Worm (Caenorhabditis elegans) whole organism, midembryonic: ENCODE measurements around the gene Y46D2A.2.

Source experiments
- T22C8.4 ChIP-seq: fragments of 200-800 bp; sonication (Bioruptor generic); IDR thresholded peaks from 2 replicates; pipeline ENCODE4 v1.3.6; 2022; ENCODE audit warnings: missing genetic modification characterization, missing compliant biosample characterization
- cog-1 ChIP-seq: sonication (generic microtip); optimal IDR thresholded peaks from 2 replicates; lab custom pipeline; 2016; ENCODE audit warnings: missing genetic modification characterization, missing compliant biosample characterization
- flt-1 ChIP-seq: fragments of 200-800 bp; sonication (Bioruptor generic); IDR thresholded peaks from 2 replicates; pipeline ENCODE4 v1.3.6; 2022; ENCODE audit warnings: missing genetic modification characterization, missing compliant biosample characterization
- klf-2 ChIP-seq: fragments of 200-800 bp; sonication (Bioruptor generic); conservative IDR thresholded peaks from 2 replicates; pipeline ENCODE4 v1.3.6; 2022; ENCODE audit warnings: missing genetic modification reagents, missing genetic modification characterization, missing compliant biosample characterization
- med-1 ChIP-seq: sonication (generic microtip); optimal IDR thresholded peaks from 2 replicates; lab custom pipeline; 2017; ENCODE audit warnings: missing genetic modification characterization, mild to moderate bottlenecking, missing compliant biosample characterization, antibody characterized with exemption, missing genetic modification reagents; ENCODE audit not compliant: insufficient read depth
- ref-1 ChIP-seq: fragments of 200-800 bp; sonication (Bioruptor generic); conservative IDR thresholded peaks from 2 replicates; pipeline ENCODE4 v1.3.6; 2022; ENCODE audit warnings: missing genetic modification reagents, missing genetic modification characterization, missing compliant biosample characterization
- tab-1 ChIP-seq: fragments of 200-800 bp; sonication (Bioruptor generic); IDR thresholded peaks from 2 replicates; pipeline ENCODE4 v1.3.6; 2022; ENCODE audit warnings: missing genetic modification characterization, missing compliant biosample characterization
- ztf-23 ChIP-seq: fragments of 200-800 bp; sonication (Bioruptor generic); IDR thresholded peaks from 2 replicates; pipeline ENCODE4 v1.3.6; 2022; ENCODE audit warnings: missing genetic modification reagents, missing genetic modification characterization, missing compliant biosample characterization
- ztf-29 ChIP-seq: fragments of 200-800 bp; sonication (Bioruptor generic); IDR thresholded peaks from 2 replicates; pipeline ENCODE4 v1.3.6; 2022; ENCODE audit warnings: missing genetic modification reagents, missing genetic modification characterization, missing compliant biosample characterization

Gene Y46D2A.2

DNA sequence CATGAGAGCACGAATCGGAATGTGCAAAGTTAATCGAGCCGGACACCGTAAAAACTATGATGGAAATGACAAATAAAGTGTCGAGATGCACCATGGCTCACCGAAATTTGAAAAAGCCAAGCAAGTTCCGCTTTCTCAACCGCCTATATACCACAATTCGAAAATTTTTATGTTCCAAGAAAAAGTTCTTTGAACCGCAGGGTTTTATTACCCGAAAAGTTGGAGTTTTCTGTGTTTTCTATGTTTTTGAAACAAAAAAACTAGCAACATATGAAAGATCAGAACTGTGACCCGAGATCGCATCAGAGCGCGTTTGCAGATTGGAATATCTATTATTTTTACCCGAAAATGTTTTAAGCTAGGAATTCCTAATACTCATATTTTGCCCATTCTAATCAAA, 4.0 kb upstream of the Y46D2A.2 start, which contains the start of gene Y46D2A.3:
Gene Y46D2A.3 (minus strand): TSS at position 101 of the 400 bp plus-strand sequence.
- TF ChIP-seq tab-1 (GFP tag; lab: Robert Waterston, UW) (no peak), med-1 (GFP tag; lab: Kevin White, UChicago) (no peak), flt-1 (GFP tag; lab: Robert Waterston, UW) (no peak), ref-1 (GFP tag; lab: Robert Waterston, UW) (no peak), ztf-23 (GFP tag; lab: Robert Waterston, UW) (no peak), ztf-29 (GFP tag; lab: Robert Waterston, UW) (no peak), T22C8.4 (no peak), cog-1 (tag; lab: Kevin White, UChicago) (no peak), klf-2 (GFP tag; lab: Robert Waterston, UW) (no peak)

DNA sequence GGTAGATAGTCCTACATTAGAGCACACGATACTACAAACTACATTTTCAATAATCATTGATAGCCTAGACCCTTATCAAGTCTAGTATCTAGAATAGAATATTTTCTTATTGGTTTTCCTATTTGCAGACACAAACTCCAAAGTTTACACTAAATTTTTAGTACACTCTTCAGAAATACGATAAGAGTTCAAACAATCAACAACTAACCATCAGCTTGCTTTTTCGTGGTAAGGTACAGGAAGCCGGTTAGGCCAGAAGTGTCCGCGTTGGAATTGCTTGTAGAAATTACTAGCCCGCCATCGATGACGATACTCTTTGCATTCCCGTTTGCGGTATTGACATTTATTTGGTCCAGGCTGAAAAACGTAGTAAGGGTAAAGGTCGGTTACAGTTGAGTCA, 822 bp downstream of the Y46D2A.2 start, which contains the start of gene Y46D2A.1:
Gene Y46D2A.1 (plus strand): TSS at position 301 of the 400 bp plus-strand sequence.
- TF ChIP-seq med-1 (GFP tag; lab: Kevin White, UChicago) (no peak), cog-1 (tag; lab: Kevin White, UChicago) (no peak), ztf-23 (GFP tag; lab: Robert Waterston, UW) (no peak), ztf-29 (GFP tag; lab: Robert Waterston, UW) (no peak), flt-1 (GFP tag; lab: Robert Waterston, UW) (no peak), klf-2 (GFP tag; lab: Robert Waterston, UW) (no peak), T22C8.4 (no peak), tab-1 (GFP tag; lab: Robert Waterston, UW) (no peak), ref-1 (GFP tag; lab: Robert Waterston, UW) (no peak)

- TF ChIP-seq ztf-23 (GFP tag; lab: Robert Waterston, UW) (no peak), flt-1 (GFP tag; lab: Robert Waterston, UW) (no peak), klf-2 (GFP tag; lab: Robert Waterston, UW) (no peak), cog-1 (tag; lab: Kevin White, UChicago) (no peak), ref-1 (GFP tag; lab: Robert Waterston, UW) (no peak), T22C8.4 (no peak), tab-1 (GFP tag; lab: Robert Waterston, UW) (no peak), ztf-29 (GFP tag; lab: Robert Waterston, UW) (no peak), med-1 (GFP tag; lab: Kevin White, UChicago) (no peak)
Measured at ce11 chrII:3318839-3319238, 4.2 kb downstream of the Y46D2A.2 start.

DNA sequence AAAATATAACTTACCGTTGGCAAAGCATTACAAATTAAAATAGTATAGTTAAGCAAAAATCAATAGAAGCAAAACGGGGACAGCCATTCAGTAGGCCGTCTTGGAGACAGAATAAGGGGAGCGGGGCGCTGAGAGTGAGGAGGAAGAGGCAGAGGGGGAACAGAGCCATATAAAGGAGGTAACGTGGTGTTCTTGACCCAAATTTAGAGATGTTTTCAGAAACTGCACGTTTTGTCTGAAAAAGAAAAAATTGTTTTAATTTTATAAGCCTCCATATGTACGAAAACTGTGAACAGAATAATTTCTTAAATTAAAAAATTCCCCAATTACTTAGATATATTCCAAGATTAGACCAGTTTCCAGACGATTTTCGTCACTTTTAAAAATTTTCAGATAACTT, 9.6 kb downstream of the Y46D2A.2 start, which contains the start of gene F39E9.6:
Gene F39E9.6 (minus strand): TSS at position 101 of the 400 bp plus-strand sequence.
- no peak for TF ChIP-seq tab-1 (GFP tag; lab: Robert Waterston, UW)

DNA sequence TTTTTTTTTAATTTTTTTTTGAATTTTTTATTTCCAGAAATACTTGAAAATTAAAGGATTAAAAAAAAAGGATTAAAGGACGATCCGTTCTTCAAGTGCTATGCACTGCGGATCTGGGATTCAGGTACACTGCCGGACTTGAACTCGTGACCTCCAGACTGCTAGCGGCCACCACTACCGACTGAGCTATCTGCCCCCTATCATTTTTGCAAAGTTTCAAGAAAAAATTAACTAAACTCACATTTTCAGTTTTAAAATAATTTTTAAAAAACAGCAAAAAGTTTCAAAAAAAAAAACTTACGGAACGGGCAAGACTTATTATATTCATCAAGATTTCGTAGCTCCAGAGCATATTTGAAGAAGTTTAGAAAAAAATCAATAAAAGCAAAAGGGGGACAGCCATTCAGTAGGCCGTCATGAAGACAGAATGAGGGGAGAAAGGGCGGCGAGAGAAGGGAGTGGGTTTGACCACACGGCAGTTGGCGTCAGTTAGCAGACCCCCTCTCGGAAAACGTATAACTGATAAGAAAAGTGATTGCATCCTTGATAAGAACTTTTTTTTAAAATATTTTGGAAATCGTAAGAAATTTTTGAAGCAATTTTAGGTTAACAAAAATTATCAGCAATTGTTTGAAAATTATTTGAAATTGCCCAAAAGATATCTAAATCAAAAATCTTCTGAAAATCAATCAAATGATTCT, 12.0 kb downstream of the Y46D2A.2 start:
- TF ChIP-seq T22C8.4 (peak; percentile 48), ztf-29 (GFP tag; lab: Robert Waterston, UW) (no peak)

DNA sequence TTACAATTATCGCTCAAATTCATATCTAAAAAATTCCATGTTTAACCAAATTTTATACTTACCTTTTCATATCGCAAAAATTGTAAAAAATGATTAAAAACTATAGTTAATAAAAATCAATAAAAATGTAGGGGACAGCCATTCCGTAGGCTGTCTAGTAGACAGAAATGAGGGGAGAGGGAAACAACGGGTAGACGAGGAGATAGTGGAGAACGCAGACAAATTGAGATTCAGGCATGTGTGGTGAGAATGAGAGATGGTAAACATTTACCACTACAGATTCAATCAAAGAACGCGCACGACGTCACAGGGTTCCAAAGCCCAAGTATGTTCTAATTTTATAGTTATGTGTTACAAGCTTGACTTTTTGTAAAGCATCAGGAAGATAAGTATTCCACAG, 19.5 kb downstream of the Y46D2A.2 start:
- TF ChIP-seq T22C8.4 (peak; percentile 32; the same call in 1 of the 2 replicates), klf-2 (GFP tag; lab: Robert Waterston, UW) (no peak), cog-1 (tag; lab: Kevin White, UChicago) (peak; percentile 12)

DNA sequence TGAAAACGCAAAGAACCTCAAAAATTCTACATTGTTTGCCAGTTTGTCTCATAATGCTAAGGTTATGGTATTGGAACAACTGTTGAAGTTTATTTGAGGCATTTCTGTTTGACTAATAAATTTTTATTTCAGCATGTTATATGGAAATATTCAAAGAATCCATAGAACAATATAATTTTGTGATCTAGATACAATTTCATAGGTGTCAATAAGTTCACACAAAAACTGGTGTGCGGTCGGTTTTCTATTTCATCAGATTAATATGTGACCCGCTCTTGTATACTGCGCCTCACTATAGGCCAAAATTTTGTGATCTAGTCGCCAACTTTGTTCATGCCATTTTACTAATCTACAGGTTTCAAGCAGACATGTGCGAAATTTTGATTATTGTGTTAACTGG, 23.6 kb downstream of the Y46D2A.2 start, which contains the start of gene btb-22:
Gene btb-22 (plus strand): TSS at position 301 of the 400 bp plus-strand sequence.
- TF ChIP-seq ztf-23 (GFP tag; lab: Robert Waterston, UW) (no peak), klf-2 (GFP tag; lab: Robert Waterston, UW) (no peak), med-1 (GFP tag; lab: Kevin White, UChicago) (no peak), ztf-29 (GFP tag; lab: Robert Waterston, UW) (no peak), tab-1 (GFP tag; lab: Robert Waterston, UW) (no peak), cog-1 (tag; lab: Kevin White, UChicago) (no peak)

DNA sequence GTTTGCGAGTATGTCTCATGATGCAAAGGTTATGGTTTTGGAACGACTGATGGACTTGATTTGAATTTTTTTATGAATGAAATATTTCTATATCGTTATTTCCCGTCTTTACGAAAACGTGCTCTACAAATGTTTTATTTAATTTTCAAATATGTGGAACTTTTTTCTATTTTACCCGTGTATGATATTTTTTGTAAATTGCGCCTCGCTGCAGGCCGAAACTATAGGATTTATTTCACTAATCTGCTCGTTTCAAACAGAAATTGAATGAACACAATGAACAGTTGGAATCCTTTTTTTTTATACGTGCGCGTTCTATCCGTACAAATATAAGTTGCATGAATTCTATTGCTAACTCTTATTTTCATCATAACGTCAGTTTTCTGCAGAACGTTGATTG, 25.2 kb downstream of the Y46D2A.2 start, which contains the start of gene btb-18:
Gene btb-18 (plus strand): TSS at position 301 of the 400 bp plus-strand sequence.
- no peak for TF ChIP-seq flt-1 (GFP tag; lab: Robert Waterston, UW)
- no peak for TF ChIP-seq klf-2 (GFP tag; lab: Robert Waterston, UW)
- no peak for TF ChIP-seq ref-1 (GFP tag; lab: Robert Waterston, UW)
- TF ChIP-seq T22C8.4 = no peak
- no peak for TF ChIP-seq ztf-29 (GFP tag; lab: Robert Waterston, UW)
- no peak for TF ChIP-seq med-1 (GFP tag; lab: Kevin White, UChicago)
- no peak for TF ChIP-seq ztf-23 (GFP tag; lab: Robert Waterston, UW)
- TF ChIP-seq tab-1 (GFP tag; lab: Robert Waterston, UW) = no peak
- TF ChIP-seq cog-1 (tag; lab: Kevin White, UChicago) = no peak

DNA sequence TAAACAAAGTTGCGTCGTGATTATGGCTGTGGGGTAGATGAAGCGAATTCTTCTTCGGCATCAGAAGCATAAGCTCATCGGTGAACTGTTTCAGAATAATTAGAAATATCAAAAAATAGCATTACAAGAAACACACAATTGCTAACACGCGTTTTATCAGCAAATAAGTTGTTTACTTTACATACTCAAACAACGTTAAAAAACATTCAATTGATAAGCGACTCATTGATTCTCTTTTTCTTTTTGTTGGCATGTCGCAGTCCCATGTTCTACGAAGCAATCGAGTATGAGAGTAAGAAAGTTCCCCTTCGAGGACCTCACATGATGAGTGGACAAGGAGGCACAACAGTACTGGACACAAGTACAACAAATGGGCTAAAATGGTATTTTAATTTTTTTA, 26.4 kb downstream of the Y46D2A.2 start, which contains the start of gene btb-16:
Gene btb-16 (plus strand): TSS at position 240 of the 400 bp plus-strand sequence.
- TF ChIP-seq med-1 (GFP tag; lab: Kevin White, UChicago) = no peak
- TF ChIP-seq klf-2 (GFP tag; lab: Robert Waterston, UW) = no peak
- TF ChIP-seq ztf-23 (GFP tag; lab: Robert Waterston, UW) = no peak
- TF ChIP-seq ztf-29 (GFP tag; lab: Robert Waterston, UW) = no peak
- no peak for TF ChIP-seq cog-1 (tag; lab: Kevin White, UChicago)
- no peak for TF ChIP-seq T22C8.4
- no peak for TF ChIP-seq ref-1 (GFP tag; lab: Robert Waterston, UW)
- no peak for TF ChIP-seq flt-1 (GFP tag; lab: Robert Waterston, UW)
